Worm (Caenorhabditis elegans) whole organism, midembryonic: Measurements from ENCODE around the gene hpk-1.

Experiments
- klf-2 ChIP-seq: fragments of 200-800 bp; sonication (Bioruptor generic); conservative IDR thresholded peaks from 2 replicates; pipeline ENCODE4 v1.3.6; 2022; ENCODE audit warnings: missing genetic modification reagents, missing genetic modification characterization, missing compliant biosample characterization
- med-1 ChIP-seq: sonication (generic microtip); optimal IDR thresholded peaks from 2 replicates; lab custom pipeline; 2017; ENCODE audit warnings: missing genetic modification characterization, mild to moderate bottlenecking, missing compliant biosample characterization, antibody characterized with exemption, missing genetic modification reagents; ENCODE audit not compliant: insufficient read depth
- ref-1 ChIP-seq: fragments of 200-800 bp; sonication (Bioruptor generic); conservative IDR thresholded peaks from 2 replicates; pipeline ENCODE4 v1.3.6; 2022; ENCODE audit warnings: missing genetic modification reagents, missing genetic modification characterization, missing compliant biosample characterization

DNA sequence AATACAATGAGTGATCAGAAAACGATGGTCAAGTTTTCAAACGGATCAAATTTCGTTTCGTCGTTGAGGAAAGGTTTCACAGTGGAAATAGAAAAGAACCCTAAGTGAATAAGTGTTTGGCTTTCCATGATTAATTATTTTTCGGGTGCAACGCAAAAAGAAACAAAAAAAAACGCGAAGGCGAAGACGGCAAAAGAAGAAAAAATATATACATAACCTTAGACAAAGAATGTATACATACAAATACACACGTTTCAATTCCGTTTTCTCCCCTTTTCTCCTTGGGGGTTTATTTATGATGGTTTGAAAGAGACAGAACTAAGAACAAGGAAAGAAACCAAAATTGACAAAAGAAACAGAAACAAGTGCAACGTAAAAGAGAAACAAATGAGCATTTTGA, 55.2 kb downstream of the hpk-1 start:
- TF ChIP-seq ref-1 (no peak), med-1 (GFP tag; lab: Kevin White, UChicago) (no peak), klf-2 (no peak)
